Worm (Caenorhabditis elegans): ENCODE measurements around the gene F20C5.6.

ce11 chrIV:8817639-8818038 is 44.6 kb upstream of the F20C5.6 start, which contains the start of gene T28C6.10:
- TF ChIP-seq ama-1 (optimal IDR thresholded peaks at IDR 0.05) (no peak), ets-5 (GFP tag; IDR thresholded peaks at IDR 0.05) (no peak), lin-39 (tag; optimal IDR thresholded peaks at IDR 0.05) (no peak), nhr-77 (tag; optimal IDR thresholded peaks at IDR 0.05) (no peak), sox-4 (tag; optimal IDR thresholded peaks at IDR 0.05) (no peak), C04F5.9 (tag; optimal IDR thresholded peaks at IDR 0.05) (no peak), unc-62 (GFP tag; optimal IDR thresholded peaks at IDR 0.05) (no peak), lin-35 (GFP tag; optimal IDR thresholded peaks at IDR 0.05) (no peak), jun-1 (tag; optimal IDR thresholded peaks at IDR 0.05) (no peak), fkh-10 (GFP tag; optimal IDR thresholded peaks at IDR 0.05) (no peak), grh-1 (GFP tag; IDR thresholded peaks at IDR 0.05) (no peak), nhr-85 (tag) (no peak)
